Fruit fly (Drosophila melanogaster): Measurements from ENCODE around the gene CG2113.
A peak's percentile ranks its signal among the peaks of the same experiment; 100 is the strongest.

CG2113 gene

dm6 chr3L:3042150-3043049, 47.4 kb downstream of the CG2113 start, which contains the start of gene Prx4:
Gene Prx4, plus strand, starts transcription at chr3L:3042359.
- TF ChIP-seq Myc (optimal IDR thresholded peaks at IDR 0.05) (no peak), h (GFP tag; optimal IDR thresholded peaks at IDR 0.05) (peak; percentile 48), dl (GFP tag; optimal IDR thresholded peaks at IDR 0.05; ENCODE audit: insufficient read depth in 1 of 2, partially characterized antibody in 2 of 2) (no peak), lola (GFP tag; optimal IDR thresholded peaks at IDR 0.05) (no peak), CG32264 (GFP tag; optimal IDR thresholded peaks at IDR 0.05) (peak; percentile 18), GATAd (GFP tag; optimal IDR thresholded peaks at IDR 0.05) (no peak), rgr (GFP tag; optimal IDR thresholded peaks at IDR 0.05) (peak; percentile 64), woc (GFP tag; optimal IDR thresholded peaks at IDR 0.05) (peak; percentile 31), Jra (GFP tag; optimal IDR thresholded peaks at IDR 0.05) (peak; percentile 13), fru (GFP tag; optimal IDR thresholded peaks at IDR 0.05) (peak; percentile 78), sv (GFP tag; optimal IDR thresholded peaks at IDR 0.05) (peak; percentile 25), psq (GFP tag; optimal IDR thresholded peaks at IDR 0.05) (peak; percentile 49), HLH106 (tag; optimal IDR thresholded peaks at IDR 0.05) (peak; percentile 57), dmrt93B (GFP tag; optimal IDR thresholded peaks at IDR 0.05) (peak; percentile 29), Hr83 (GFP tag; optimal IDR thresholded peaks at IDR 0.05; ENCODE audit: poor library complexity, severe bottlenecking) (no peak), br (GFP tag; optimal IDR thresholded peaks at IDR 0.05) (peak; percentile 70), Hnf4 (GFP tag; optimal IDR thresholded peaks at IDR 0.05) (peak; percentile 64), Vsx2 (GFP tag; optimal IDR thresholded peaks at IDR 0.05; ENCODE audit: partially characterized antibody) (no peak), OdsH (GFP tag; optimal IDR thresholded peaks at IDR 0.05) (peak; percentile 42), jim (GFP tag; optimal IDR thresholded peaks at IDR 0.05) (no peak), Hr78 (GFP tag; optimal IDR thresholded peaks at IDR 0.05) (no peak), Sp1 (GFP tag; optimal IDR thresholded peaks at IDR 0.05) (peak; percentile 51), foxo (GFP tag; optimal IDR thresholded peaks at IDR 0.05) (peak in 1 of 2 experiments; percentile 85), ey (GFP tag; optimal IDR thresholded peaks at IDR 0.05) (peak; percentile 49)

- TF ChIP-seq Hr83 (GFP tag; optimal IDR thresholded peaks at IDR 0.05; ENCODE audit: poor library complexity, severe bottlenecking) (peak; percentile 5), dsf (GFP tag; optimal IDR thresholded peaks at IDR 0.05; ENCODE audit: borderline replicate concordance) (peak; percentile 34), Hr78 (GFP tag; optimal IDR thresholded peaks at IDR 0.05) (no peak), CG32264 (GFP tag; optimal IDR thresholded peaks at IDR 0.05) (peak; percentile 80), tai (GFP tag; optimal IDR thresholded peaks at IDR 0.05) (no peak), br (GFP tag; optimal IDR thresholded peaks at IDR 0.05) (peak; percentile 84), dl (GFP tag; optimal IDR thresholded peaks at IDR 0.05; ENCODE audit: insufficient read depth in 1 of 2, partially characterized antibody in 2 of 2) (no peak), Mio (GFP tag; optimal IDR thresholded peaks at IDR 0.05) (peak; percentile 5), Sp1 (GFP tag; optimal IDR thresholded peaks at IDR 0.05) (peak; percentile 84), Dfd (GFP tag; optimal IDR thresholded peaks at IDR 0.05) (no peak), usp (GFP tag; optimal IDR thresholded peaks at IDR 0.05) (no peak), psq (GFP tag; optimal IDR thresholded peaks at IDR 0.05) (peak; percentile 81), jim (GFP tag; optimal IDR thresholded peaks at IDR 0.05) (no peak), GATAd (GFP tag; optimal IDR thresholded peaks at IDR 0.05) (no peak), OdsH (GFP tag; optimal IDR thresholded peaks at IDR 0.05) (peak; percentile 87), Myc (optimal IDR thresholded peaks at IDR 0.05) (no peak), brk (GFP tag; optimal IDR thresholded peaks at IDR 0.05) (peak; percentile 66), HLH106 (tag; optimal IDR thresholded peaks at IDR 0.05) (peak; percentile 77), ey (GFP tag; optimal IDR thresholded peaks at IDR 0.05) (peak; percentile 86), Abd-B (GFP tag; optimal IDR thresholded peaks at IDR 0.05) (no peak), fru (GFP tag; optimal IDR thresholded peaks at IDR 0.05) (peak; percentile 89), rgr (GFP tag; optimal IDR thresholded peaks at IDR 0.05) (peak; percentile 90), Rel (GFP tag; optimal IDR thresholded peaks at IDR 0.05) (peak; percentile 76), Rel (tag; optimal IDR thresholded peaks at IDR 0.05) (no peak), sv (GFP tag; optimal IDR thresholded peaks at IDR 0.05) (no peak), Hnf4 (GFP tag; optimal IDR thresholded peaks at IDR 0.05) (peak; percentile 70), foxo (GFP tag; optimal IDR thresholded peaks at IDR 0.05) (peak; percentile 74 to 86), CG9705 (GFP tag; optimal IDR thresholded peaks at IDR 0.05) (no peak), Vsx2 (GFP tag; optimal IDR thresholded peaks at IDR 0.05; ENCODE audit: partially characterized antibody) (no peak), woc (GFP tag; optimal IDR thresholded peaks at IDR 0.05) (peak; percentile 76), dmrt93B (GFP tag; optimal IDR thresholded peaks at IDR 0.05) (peak; percentile 67), Jra (GFP tag; optimal IDR thresholded peaks at IDR 0.05) (peak; percentile 1), pan (optimal IDR thresholded peaks at IDR 0.05) (no peak), N (GFP tag; optimal IDR thresholded peaks at IDR 0.05) (no peak), sage (GFP tag; optimal IDR thresholded peaks at IDR 0.05) (peak; percentile 62), h (GFP tag; optimal IDR thresholded peaks at IDR 0.05) (peak; percentile 82), lola (GFP tag; optimal IDR thresholded peaks at IDR 0.05) (no peak), Dif (GFP tag; optimal IDR thresholded peaks at IDR 0.05; ENCODE audit: partially characterized antibody) (no peak), CrebA (GFP tag; optimal IDR thresholded peaks at IDR 0.05; ENCODE audit: borderline replicate concordance) (no peak)
These were observed 50.3 kb downstream of the CG2113 start for dm6 chr3L:3045256-3045743.
